Fruit fly (Drosophila melanogaster) whole organism, embryonic: Measurements from ENCODE around the gene bb8.

ENCODE experiments used
- Blimp-1 ChIP-seq: fragments of 200-800 bp; sonication (Bioruptor generic); optimal IDR thresholded peaks from 3 replicates; lab custom pipeline; 2018; ENCODE audit warnings: missing biosample characterization, missing genetic modification characterization, mild to moderate bottlenecking, moderate library complexity, missing genetic modification reagents
- CG10366 ChIP-seq: fragments of 200-800 bp; sonication (Bioruptor generic); IDR thresholded peaks from 2 replicates; pipeline ENCODE4 v1.3.6; 2022; ENCODE audit warnings: missing biosample characterization, missing genetic modification characterization
- CG10654 ChIP-seq: fragments of 200-800 bp; sonication (Bioruptor generic); optimal IDR thresholded peaks from 2 replicates; lab custom pipeline; 2016; ENCODE audit warnings: missing biosample characterization, missing genetic modification characterization
- CG12071 ChIP-seq: fragments of 200-800 bp; sonication (Bioruptor generic); optimal IDR thresholded peaks from 3 replicates; lab custom pipeline; 2018; ENCODE audit warnings: missing biosample characterization, mild to moderate bottlenecking, missing genetic modification characterization
- CG12155 ChIP-seq: fragments of 200-800 bp; sonication (Bioruptor generic); optimal IDR thresholded peaks from 3 replicates; lab custom pipeline; 2016; ENCODE audit warnings: missing biosample characterization, missing genetic modification characterization
- CG12219 ChIP-seq: fragments of 200-800 bp; sonication (Bioruptor generic); optimal IDR thresholded peaks from 3 replicates; lab custom pipeline; 2018; ENCODE audit warnings: missing biosample characterization, mild to moderate bottlenecking, missing genetic modification characterization
- CG1529 ChIP-seq: fragments of 200-800 bp; sonication (Bioruptor generic); optimal IDR thresholded peaks from 3 replicates; lab custom pipeline; 2018; ENCODE audit warnings: missing biosample characterization, missing genetic modification characterization
- CG1602 ChIP-seq: fragments of 200-800 bp; sonication (Bioruptor generic); optimal IDR thresholded peaks from 3 replicates; lab custom pipeline; 2016; ENCODE audit warnings: missing biosample characterization, missing genetic modification characterization
- CG17612 ChIP-seq: fragments of 200-800 bp; sonication (Bioruptor generic); IDR thresholded peaks from 2 replicates; pipeline ENCODE4 v1.3.6; 2022; ENCODE audit warnings: missing biosample characterization, missing genetic modification characterization
- CG1792 ChIP-seq: fragments of 200-800 bp; sonication (Bioruptor generic); optimal IDR thresholded peaks from 2 replicates; lab custom pipeline; 2016; ENCODE audit warnings: missing biosample characterization, missing genetic modification characterization
- CG2678 ChIP-seq: fragments of 200-800 bp; sonication (Bioruptor generic); optimal IDR thresholded peaks from 3 replicates; lab custom pipeline; 2019; ENCODE audit warnings: missing biosample characterization, mild to moderate bottlenecking, missing genetic modification characterization, moderate library complexity
- CG2875 ChIP-seq: fragments of 200-800 bp; sonication (Bioruptor generic); optimal IDR thresholded peaks from 2 replicates; lab custom pipeline; 2017; ENCODE audit warnings: missing biosample characterization, mild to moderate bottlenecking, missing genetic modification characterization, missing genetic modification reagents
- CG31441 ChIP-seq: fragments of 200-800 bp; sonication (Bioruptor generic); IDR thresholded peaks from 2 replicates; pipeline ENCODE4 v1.3.6; 2022; ENCODE audit warnings: missing biosample characterization, missing genetic modification characterization
- CG4820 ChIP-seq: fragments of 200-800 bp; sonication (Bioruptor generic); optimal IDR thresholded peaks from 3 replicates; lab custom pipeline; 2016; ENCODE audit warnings: missing biosample characterization, missing genetic modification characterization
- CG5245 ChIP-seq: fragments of 200-800 bp; sonication (Bioruptor generic); optimal IDR thresholded peaks from 3 replicates; lab custom pipeline; 2016; ENCODE audit warnings: missing biosample characterization, missing genetic modification characterization
- CG7745 ChIP-seq: fragments of 200-800 bp; sonication (Bioruptor generic); optimal IDR thresholded peaks from 2 replicates; lab custom pipeline; 2018; ENCODE audit warnings: missing biosample characterization, mild to moderate bottlenecking, missing genetic modification characterization, moderate library complexity
- CG7786 ChIP-seq: fragments of 200-800 bp; sonication (Bioruptor generic); optimal IDR thresholded peaks from 2 replicates; lab custom pipeline; 2016; ENCODE audit warnings: missing biosample characterization, missing genetic modification characterization
- CG9727 ChIP-seq: fragments of 200-800 bp; sonication (Bioruptor generic); optimal IDR thresholded peaks from 3 replicates; lab custom pipeline; 2017; ENCODE audit warnings: missing biosample characterization, mild to moderate bottlenecking, missing genetic modification characterization
- CHES-1-like ChIP-seq: fragments of 200-800 bp; sonication (Bioruptor generic); optimal IDR thresholded peaks from 2 replicates; lab custom pipeline; 2016; ENCODE audit warnings: missing biosample characterization, missing genetic modification characterization
- D ChIP-seq, 2 experiments: fragments of 200-800 bp in 1 of 2; fragments of >200 bp in 1 of 2; sonication (Bioruptor generic) in 1 of 2; optimal IDR thresholded peaks; 2 replicates in 1 of 2; 3 replicates in 1 of 2; lab custom pipeline; 2017; ENCODE audit warnings: mild to moderate bottlenecking in 1 of 2, missing biosample characterization in 1 of 2, missing genetic modification characterization in 1 of 2, missing genetic modification reagents in 1 of 2
- Dad ChIP-seq: fragments of 200-800 bp; sonication (Bioruptor generic); optimal IDR thresholded peaks from 3 replicates; lab custom pipeline; 2016; ENCODE audit warnings: missing biosample characterization, missing genetic modification characterization
- Dip2 ChIP-seq: fragments of 200-800 bp; sonication (Bioruptor generic); IDR thresholded peaks from 2 replicates; pipeline ENCODE4 v1.3.6; 2022; ENCODE audit warnings: missing biosample characterization, missing genetic modification characterization
- H15 ChIP-seq: fragments of 200-800 bp; sonication (Bioruptor generic); IDR thresholded peaks from 3 replicates; pipeline ENCODE4 v1.3.6; 2022; ENCODE audit warnings: missing biosample characterization, missing genetic modification characterization
- Hr51 ChIP-seq, 2 experiments: fragments of 200-800 bp; sonication (Bioruptor generic); optimal IDR thresholded peaks; 2 replicates in 1 of 2; 3 replicates in 1 of 2; lab custom pipeline; 2016 to 2018; ENCODE audit warnings: missing biosample characterization in 2 of 2, missing genetic modification characterization in 2 of 2, mild to moderate bottlenecking in 1 of 2, moderate library complexity in 1 of 2
- MESR4 ChIP-seq: fragments of 200-800 bp; sonication (Bioruptor generic); optimal IDR thresholded peaks from 2 replicates; lab custom pipeline; 2018; ENCODE audit warnings: missing biosample characterization, mild to moderate bottlenecking, missing genetic modification characterization, moderate library complexity
- Meics ChIP-seq: fragments of 200-800 bp; sonication (Bioruptor generic); optimal IDR thresholded peaks from 2 replicates; lab custom pipeline; 2017; ENCODE audit warnings: missing biosample characterization, mild to moderate bottlenecking, missing genetic modification characterization
- NC2α ChIP-seq: fragments of 200-800 bp; sonication (Bioruptor generic); optimal IDR thresholded peaks from 2 replicates; lab custom pipeline; 2016; ENCODE audit warnings: missing biosample characterization, missing genetic modification characterization
- Nf-YA ChIP-seq: fragments of 200-800 bp; sonication (Bioruptor generic); IDR thresholded peaks from 2 replicates; pipeline ENCODE4 v1.3.6; 2022; ENCODE audit warnings: missing biosample characterization, missing genetic modification characterization
- Nf-YB ChIP-seq: fragments of 200-800 bp; sonication (Bioruptor generic); optimal IDR thresholded peaks from 3 replicates; lab custom pipeline; 2019; ENCODE audit warnings: missing biosample characterization, mild to moderate bottlenecking, missing genetic modification characterization, moderate library complexity
- Nf-YC ChIP-seq: fragments of 200-800 bp; optimal IDR thresholded peaks from 3 replicates; lab custom pipeline; 2019; ENCODE audit warnings: missing biosample characterization, mild to moderate bottlenecking, missing genetic modification characterization, moderate library complexity
- Oli ChIP-seq: fragments of 200-800 bp; sonication (Bioruptor generic); optimal IDR thresholded peaks from 2 replicates; lab custom pipeline; 2018; ENCODE audit warnings: missing biosample characterization, mild to moderate bottlenecking, missing genetic modification characterization, moderate library complexity
- Rfx ChIP-seq: fragments of 200-800 bp; sonication (Bioruptor generic); IDR thresholded peaks from 2 replicates; pipeline ENCODE4 v1.3.6; 2022; ENCODE audit warnings: missing biosample characterization, missing genetic modification characterization
- TFAM ChIP-seq: fragments of 200-800 bp; sonication (Bioruptor generic); optimal IDR thresholded peaks from 2 replicates; lab custom pipeline; 2017; ENCODE audit warnings: missing biosample characterization, missing genetic modification characterization, inconsistent platforms
- chinmo ChIP-seq: fragments of 200-800 bp; sonication (Bioruptor generic); IDR thresholded peaks from 4 replicates; pipeline ENCODE4 v1.3.6; 2022; ENCODE audit warnings: missing biosample characterization, missing genetic modification characterization; ENCODE audit not compliant: partially characterized antibody
- chn ChIP-seq: fragments of 200-800 bp; sonication (Bioruptor generic); optimal IDR thresholded peaks from 2 replicates; lab custom pipeline; 2016; ENCODE audit warnings: missing biosample characterization, missing genetic modification characterization
- ci ChIP-seq: fragments of 200-800 bp; sonication (Bioruptor generic); IDR thresholded peaks from 3 replicates; pipeline ENCODE4 v1.3.6; 2022; ENCODE audit warnings: missing biosample characterization, missing genetic modification characterization
- crol ChIP-seq: fragments of 200-800 bp; sonication (Bioruptor generic); IDR thresholded peaks from 2 replicates; pipeline ENCODE4 v1.3.6; 2022; ENCODE audit warnings: missing biosample characterization, missing genetic modification characterization
- dpn ChIP-seq, 2 experiments: fragments of 200-800 bp; sonication (Bioruptor generic); optimal IDR thresholded peaks; 3 replicates each; lab custom pipeline; 2016; ENCODE audit warnings: missing biosample characterization in 2 of 2, missing genetic modification characterization in 2 of 2
- ewg ChIP-seq: fragments of 200-800 bp; sonication (Bioruptor generic); optimal IDR thresholded peaks from 3 replicates; lab custom pipeline; 2017; ENCODE audit warnings: mild to moderate bottlenecking, missing biosample characterization, missing genetic modification reagents, missing genetic modification characterization
- gem ChIP-seq: fragments of 200-800 bp; sonication (Bioruptor generic); optimal IDR thresholded peaks from 2 replicates; lab custom pipeline; 2019; ENCODE audit warnings: missing biosample characterization, mild to moderate bottlenecking, missing genetic modification characterization, moderate library complexity
- gsb-n ChIP-seq: fragments of 200-800 bp; sonication (Bioruptor generic); optimal IDR thresholded peaks from 3 replicates; lab custom pipeline; 2018; ENCODE audit warnings: missing biosample characterization, mild to moderate bottlenecking, missing genetic modification characterization
- lab ChIP-seq: fragments of 200-800 bp; sonication (Bioruptor generic); optimal IDR thresholded peaks from 3 replicates; lab custom pipeline; 2017; ENCODE audit warnings: missing biosample characterization, missing genetic modification characterization, mild to moderate bottlenecking, moderate library complexity, missing genetic modification reagents
- lov ChIP-seq, 2 experiments: fragments of 200-800 bp in 1 of 2; fragments of >200 bp in 1 of 2; sonication (Bioruptor generic) in 1 of 2; IDR thresholded peaks in 1 of 2; optimal IDR thresholded peaks in 1 of 2; 2 replicates in 1 of 2; 3 replicates in 1 of 2; pipeline versions ENCODE4 v1.3.6 to Lab custom; 2017 to 2022; ENCODE audit warnings: missing biosample characterization in 1 of 2, missing genetic modification characterization in 1 of 2
- ro ChIP-seq: fragments of 200-800 bp; sonication (Bioruptor generic); IDR thresholded peaks from 2 replicates; pipeline ENCODE4 v1.3.6; 2022; ENCODE audit warnings: missing biosample characterization, missing genetic modification characterization
- salm ChIP-seq: fragments of 200-800 bp; sonication (Bioruptor generic); optimal IDR thresholded peaks from 2 replicates; lab custom pipeline; 2018; ENCODE audit warnings: missing biosample characterization, mild to moderate bottlenecking, missing genetic modification characterization
- scrt ChIP-seq: fragments of 200-800 bp; sonication (Bioruptor generic); optimal IDR thresholded peaks from 2 replicates; lab custom pipeline; 2018; ENCODE audit warnings: missing biosample characterization, mild to moderate bottlenecking, missing genetic modification characterization, moderate library complexity
- sens ChIP-seq: fragments of 200-800 bp; sonication (Bioruptor generic); peaks from one replicate; lab custom pipeline; 2016; ENCODE audit warnings: missing biosample characterization, missing genetic modification characterization
- zfh2 ChIP-seq: fragments of 200-800 bp; sonication (Bioruptor generic); optimal IDR thresholded peaks from 2 replicates; lab custom pipeline; 2016; ENCODE audit warnings: missing biosample characterization, missing genetic modification characterization

bb8 gene

DNA sequence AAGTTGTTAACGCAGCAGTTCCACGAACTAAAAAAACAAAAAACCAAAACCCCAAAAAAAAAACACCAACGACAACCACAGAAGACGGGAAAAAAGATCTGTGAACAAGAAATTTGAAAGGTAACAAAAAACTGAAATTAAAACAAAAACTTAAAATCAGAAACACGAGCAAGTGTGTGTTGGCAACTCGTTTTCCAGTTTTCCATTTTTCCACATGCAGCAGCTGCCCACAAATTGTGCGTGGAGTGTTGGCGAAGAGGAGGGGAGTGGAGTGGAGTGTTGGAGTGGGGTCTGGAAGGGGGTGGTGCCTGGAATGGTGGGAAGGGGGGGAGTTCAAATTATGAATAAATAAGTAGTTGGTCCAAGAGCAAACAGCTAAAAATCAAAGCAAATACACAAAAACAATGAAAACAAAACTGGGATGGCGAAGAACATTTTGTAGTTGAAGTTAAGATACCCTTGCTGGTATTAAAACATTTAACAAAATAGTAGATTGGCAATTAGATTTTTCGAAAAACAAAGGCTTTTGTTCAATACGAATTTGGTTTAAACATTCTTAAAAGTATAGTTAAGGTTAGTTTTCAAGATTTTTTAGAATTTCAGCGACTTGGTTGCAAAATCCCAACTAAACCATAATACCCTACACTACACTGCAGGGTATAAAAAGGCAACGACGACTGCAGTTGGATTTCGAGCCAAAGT, 43.5 kb upstream of the bb8 start (continued):
- TF ChIP-seq CG17612 (no peak), Meics (GFP tag; lab: Kevin White, UChicago) (peak; percentile 34), zfh2 (GFP tag; lab: Kevin White, UChicago) (no peak), gem (tag; lab: Kevin White, UChicago) (peak; percentile 79), Oli (tag; lab: Kevin White, UChicago) (peak; percentile 65), Hr51 (GFP tag; optimal IDR thresholded peaks at IDR 0.05; lab: Kevin White, UChicago) (peak in 1 of 2 experiments; percentile 57), TFAM (GFP tag; lab: Kevin White, UChicago) (no peak), D (optimal IDR thresholded peaks at IDR 0.05; lab: Kevin White, UChicago) (no peak), D (GFP tag; optimal IDR thresholded peaks at IDR 0.05; lab: Kevin White, UChicago) (peak; percentile 66), Nf-YC (tag; lab: Kevin White, UChicago) (no peak), CHES-1-like (GFP tag; lab: Kevin White, UChicago) (no peak), CG12219 (peak; percentile 27), Dip2 (GFP tag; lab: Robert Waterston, UW) (no peak), CG1792 (GFP tag; lab: Kevin White, UChicago) (peak; percentile 31), CG12071 (GFP tag; lab: Kevin White, UChicago) (no peak), Rfx (GFP tag; lab: Robert Waterston, UW) (no peak), ro (GFP tag; lab: Robert Waterston, UW) (no peak), lab (GFP tag; lab: Kevin White, UChicago) (peak; percentile 47), CG1602 (peak; percentile 30), CG10654 (GFP tag; lab: Kevin White, UChicago) (peak; percentile 22), Blimp-1 (peak; percentile 56), CG10366 (GFP tag; lab: Robert Waterston, UW) (no peak; the same call in 1 of the 2 replicates), MESR4 (no peak), CG9727 (GFP tag; lab: Kevin White, UChicago) (peak; percentile 40), sens (GFP tag; lab: Kevin White, UChicago) (peak; percentile 91), NC2α (GFP tag; lab: Kevin White, UChicago) (peak; percentile 46), salm (tag; lab: Kevin White, UChicago) (peak; percentile 4), Nf-YB (GFP tag; lab: Kevin White, UChicago) (no peak), ci (peak; percentile 42; the same call in 1 of the 3 replicates), CG12155 (GFP tag; lab: Kevin White, UChicago) (no peak), crol (GFP tag; lab: Robert Waterston, UW) (peak; percentile 93), chn (peak; percentile 35), CG1529 (GFP tag; lab: Kevin White, UChicago) (peak; percentile 57), CG4820 (GFP tag; lab: Kevin White, UChicago) (peak; percentile 39), dpn (GFP tag; optimal IDR thresholded peaks at IDR 0.05; lab: Kevin White, UChicago) (peak in 1 of 2 experiments; percentile 22), CG2875 (GFP tag; lab: Kevin White, UChicago) (peak; percentile 57), lov (optimal IDR thresholded peaks at IDR 0.05; lab: Kevin White, UChicago) (no peak), lov (GFP tag; IDR thresholded peaks at IDR 0.05; lab: Robert Waterston, UW) (0 out of 3 replicates have a peak, but pooled peaks have one; percentile 16), CG7745 (tag; lab: Kevin White, UChicago) (no peak), scrt (GFP tag; lab: Kevin White, UChicago) (peak; percentile 28), gsb-n (tag; lab: Kevin White, UChicago) (peak; percentile 57), CG7786 (GFP tag; lab: Kevin White, UChicago) (peak; percentile 11), CG31441 (GFP tag; lab: Robert Waterston, UW) (peak; percentile 71), Nf-YA (GFP tag; lab: Robert Waterston, UW) (no peak), Dad (no peak), ewg (GFP tag; lab: Kevin White, UChicago) (peak; percentile 40), chinmo (GFP tag; lab: Robert Waterston, UW) (0 out of 4 replicates have a peak, but pooled peaks have one; percentile 42), CG5245 (GFP tag; lab: Kevin White, UChicago) (peak; percentile 15), CG2678 (tag; lab: Kevin White, UChicago) (peak; percentile 59), H15 (GFP tag; lab: Robert Waterston, UW) (no peak)
